Fruit fly (Drosophila melanogaster) whole organism, embryonic: ENCODE data around the gene BtbVII.

Source experiments
- ATbp ChIP-seq: fragments of 200-800 bp; sonication (Bioruptor generic); optimal IDR thresholded peaks from 2 replicates; lab custom pipeline; 2017; ENCODE audit warnings: missing biosample characterization, mild to moderate bottlenecking, missing genetic modification characterization, missing genetic modification reagents
- Bteb2 ChIP-seq: fragments of 200-800 bp; sonication (Bioruptor generic); optimal IDR thresholded peaks from 2 replicates; lab custom pipeline; 2016; ENCODE audit warnings: missing biosample characterization, missing genetic modification characterization
- CG11695 ChIP-seq: fragments of 200-800 bp; sonication (Bioruptor generic); IDR thresholded peaks from 3 replicates; pipeline ENCODE4 v1.3.6; 2022; ENCODE audit warnings: missing biosample characterization, missing genetic modification characterization
- CG12659 ChIP-seq: fragments of 200-800 bp; sonication (Bioruptor generic); optimal IDR thresholded peaks from 3 replicates; lab custom pipeline; 2017; ENCODE audit warnings: mild to moderate bottlenecking, missing biosample characterization, missing genetic modification reagents, missing genetic modification characterization
- CG12769 ChIP-seq: fragments of 200-800 bp; sonication (Bioruptor generic); optimal IDR thresholded peaks from 2 replicates; lab custom pipeline; 2019; ENCODE audit warnings: missing biosample characterization, mild to moderate bottlenecking, missing genetic modification characterization, moderate library complexity
- CG13287 ChIP-seq: fragments of 200-800 bp; sonication (Bioruptor generic); IDR thresholded peaks from 2 replicates; pipeline ENCODE4 v1.3.6; 2022; ENCODE audit warnings: missing biosample characterization, missing genetic modification characterization; ENCODE audit not compliant: partially characterized antibody
- CG14441 ChIP-seq: fragments of 200-800 bp; sonication (Bioruptor generic); IDR thresholded peaks from 2 replicates; pipeline ENCODE4 v1.3.6; 2022; ENCODE audit warnings: missing biosample characterization, missing genetic modification characterization
- CG17186 ChIP-seq: fragments of 200-800 bp; sonication (Bioruptor generic); optimal IDR thresholded peaks from 3 replicates; lab custom pipeline; 2017; ENCODE audit warnings: missing biosample characterization, missing genetic modification reagents, missing genetic modification characterization
- CG17802 ChIP-seq: fragments of 200-800 bp; sonication (Bioruptor generic); optimal IDR thresholded peaks from 2 replicates; lab custom pipeline; 2018; ENCODE audit warnings: missing biosample characterization, mild to moderate bottlenecking, missing genetic modification characterization, moderate library complexity
- CG18476 ChIP-seq: fragments of 200-800 bp; sonication (Bioruptor generic); optimal IDR thresholded peaks from 2 replicates; lab custom pipeline; 2016; ENCODE audit warnings: missing biosample characterization, mild to moderate bottlenecking, missing genetic modification characterization
- CG18599 ChIP-seq: fragments of 200-800 bp; sonication (Bioruptor generic); optimal IDR thresholded peaks from 3 replicates; lab custom pipeline; 2017; ENCODE audit warnings: missing biosample characterization, missing genetic modification characterization, mild to moderate bottlenecking, moderate library complexity, missing genetic modification reagents
- CG32532 ChIP-seq: fragments of 200-800 bp; sonication (Bioruptor generic); IDR thresholded peaks from 2 replicates; pipeline ENCODE4 v1.3.6; 2022; ENCODE audit warnings: missing biosample characterization, missing genetic modification characterization
- CG33557 ChIP-seq: fragments of 200-800 bp; sonication (Bioruptor generic); optimal IDR thresholded peaks from 2 replicates; lab custom pipeline; 2019; ENCODE audit warnings: missing biosample characterization, mild to moderate bottlenecking, missing genetic modification characterization, moderate library complexity
- CG4360 ChIP-seq: fragments of 200-800 bp; sonication (Bioruptor generic); IDR thresholded peaks from 2 replicates; pipeline ENCODE4 v1.3.6; 2022; ENCODE audit warnings: missing biosample characterization, missing genetic modification characterization
- CG6272 ChIP-seq: fragments of 200-800 bp; sonication (Bioruptor generic); IDR thresholded peaks from 2 replicates; pipeline ENCODE4 v1.3.6; 2022; ENCODE audit warnings: missing biosample characterization, missing genetic modification characterization
- CG6813 ChIP-seq: fragments of 200-800 bp; sonication (Bioruptor generic); optimal IDR thresholded peaks from 2 replicates; lab custom pipeline; 2017; ENCODE audit warnings: missing biosample characterization, missing genetic modification characterization, mild to moderate bottlenecking, moderate library complexity, missing genetic modification reagents
- CG7786 ChIP-seq: fragments of 200-800 bp; sonication (Bioruptor generic); optimal IDR thresholded peaks from 2 replicates; lab custom pipeline; 2016; ENCODE audit warnings: missing biosample characterization, missing genetic modification characterization
- CG8290 ChIP-seq, 3 experiments: fragments of 200-800 bp; sonication (Bioruptor generic); optimal IDR thresholded peaks; 2 replicates each; lab custom pipeline; 2016 to 2019; ENCODE audit warnings: missing biosample characterization in 3 of 3, missing genetic modification characterization in 3 of 3, mild to moderate bottlenecking in 2 of 3, moderate library complexity in 1 of 3
- CG8478 ChIP-seq: fragments of >200 bp; optimal IDR thresholded peaks from 2 replicates; lab custom pipeline; 2018
- CG9727 ChIP-seq: fragments of 200-800 bp; sonication (Bioruptor generic); optimal IDR thresholded peaks from 3 replicates; lab custom pipeline; 2017; ENCODE audit warnings: missing biosample characterization, mild to moderate bottlenecking, missing genetic modification characterization
- CTCF ChIP-seq: fragments of 200-800 bp; sonication (Bioruptor generic); optimal IDR thresholded peaks from 2 replicates; lab custom pipeline; 2017; ENCODE audit warnings: missing biosample characterization, mild to moderate bottlenecking, missing genetic modification characterization, moderate library complexity
- Dek ChIP-seq: fragments of 200-800 bp; sonication (Bioruptor generic); optimal IDR thresholded peaks from 3 replicates; lab custom pipeline; 2019; ENCODE audit warnings: missing biosample characterization, mild to moderate bottlenecking, missing genetic modification characterization, moderate library complexity
- GATAe ChIP-seq: fragments of 200-800 bp; sonication (Bioruptor generic); conservative IDR thresholded peaks from 2 replicates; pipeline ENCODE4 v1.3.6; 2022; ENCODE audit warnings: missing biosample characterization, missing genetic modification characterization
- HHEX ChIP-seq: fragments of 200-800 bp; sonication (Bioruptor generic); optimal IDR thresholded peaks from 3 replicates; lab custom pipeline; 2017; ENCODE audit warnings: missing biosample characterization, mild to moderate bottlenecking, missing genetic modification characterization, missing genetic modification reagents
- MBD-R2 ChIP-seq: fragments of 200-800 bp; sonication (Bioruptor generic); IDR thresholded peaks from 2 replicates; pipeline ENCODE4 v1.3.6; 2022; ENCODE audit warnings: missing biosample characterization, missing genetic modification characterization
- MTF-1 ChIP-seq: fragments of 200-800 bp; sonication (Bioruptor generic); optimal IDR thresholded peaks from 2 replicates; lab custom pipeline; 2018; ENCODE audit warnings: missing biosample characterization, mild to moderate bottlenecking, missing genetic modification characterization, borderline replicate concordance
- Meics ChIP-seq: fragments of 200-800 bp; sonication (Bioruptor generic); optimal IDR thresholded peaks from 2 replicates; lab custom pipeline; 2017; ENCODE audit warnings: missing biosample characterization, mild to moderate bottlenecking, missing genetic modification characterization
- Optix ChIP-seq: fragments of 200-800 bp; sonication (Bioruptor generic); IDR thresholded peaks from 3 replicates; pipeline ENCODE4 v1.3.6; 2022; ENCODE audit warnings: missing biosample characterization, missing genetic modification characterization
- Scr ChIP-seq: fragments of 200-800 bp; sonication (Bioruptor generic); IDR thresholded peaks from 2 replicates; pipeline ENCODE4 v1.3.6; 2022; ENCODE audit warnings: missing biosample characterization, missing genetic modification characterization; ENCODE audit not compliant: partially characterized antibody
- Sox102F ChIP-seq: fragments of 200-800 bp; sonication (Bioruptor generic); optimal IDR thresholded peaks from 2 replicates; lab custom pipeline; 2018; ENCODE audit warnings: missing biosample characterization, mild to moderate bottlenecking, missing genetic modification characterization, moderate library complexity
- Spps ChIP-seq: fragments of 200-800 bp; sonication (Bioruptor generic); optimal IDR thresholded peaks from 2 replicates; lab custom pipeline; 2018; ENCODE audit warnings: missing biosample characterization, mild to moderate bottlenecking, missing genetic modification characterization
- Vsx1 ChIP-seq: fragments of 200-800 bp; sonication (Bioruptor generic); optimal IDR thresholded peaks from 2 replicates; lab custom pipeline; 2017; ENCODE audit warnings: missing biosample characterization, mild to moderate bottlenecking, missing genetic modification characterization, missing genetic modification reagents
- ato ChIP-seq: fragments of 200-800 bp; sonication (Bioruptor generic); IDR thresholded peaks from 2 replicates; pipeline ENCODE4 v1.3.6; 2022; ENCODE audit warnings: missing biosample characterization, missing genetic modification characterization; ENCODE audit not compliant: partially characterized antibody
- esg ChIP-seq: fragments of 200-800 bp; sonication (Bioruptor generic); conservative IDR thresholded peaks from 2 replicates; pipeline ENCODE4 v1.3.6; 2022; ENCODE audit warnings: missing biosample characterization, missing genetic modification characterization
- eve ChIP-seq, 2 experiments: fragments of >200 bp; optimal IDR thresholded peaks; 2 replicates each; lab custom pipeline; 2017; ENCODE audit warnings: missing biosample characterization in 2 of 2, missing genetic modification characterization in 2 of 2
- eyg ChIP-seq: fragments of 200-800 bp; sonication (Bioruptor generic); optimal IDR thresholded peaks from 3 replicates; lab custom pipeline; 2016; ENCODE audit warnings: missing biosample characterization, missing genetic modification characterization
- fd102C ChIP-seq: fragments of 200-800 bp; sonication (Bioruptor generic); optimal IDR thresholded peaks from 2 replicates; lab custom pipeline; 2018; ENCODE audit warnings: missing biosample characterization, mild to moderate bottlenecking, missing genetic modification characterization, moderate library complexity
- grau ChIP-seq: fragments of 200-800 bp; optimal IDR thresholded peaks from 3 replicates; lab custom pipeline; 2019; ENCODE audit warnings: missing biosample characterization, mild to moderate bottlenecking, missing genetic modification characterization, moderate library complexity
- gro ChIP-seq: fragments of 200-800 bp; sonication (Bioruptor generic); optimal IDR thresholded peaks from 2 replicates; lab custom pipeline; 2016; ENCODE audit warnings: missing biosample characterization, missing genetic modification characterization
- h ChIP-seq: fragments of >200 bp; optimal IDR thresholded peaks from 2 replicates; lab custom pipeline; 2017
- her ChIP-seq: fragments of 200-800 bp; sonication (Bioruptor generic); optimal IDR thresholded peaks from 2 replicates; lab custom pipeline; 2016; ENCODE audit warnings: missing biosample characterization, missing genetic modification characterization
- lmd ChIP-seq: fragments of 200-800 bp; sonication (Bioruptor generic); IDR thresholded peaks from 2 replicates; pipeline ENCODE4 v1.3.6; 2022; ENCODE audit warnings: missing biosample characterization, missing genetic modification characterization
- nerfin-1 ChIP-seq: fragments of 200-800 bp; sonication (Bioruptor generic); optimal IDR thresholded peaks from 3 replicates; lab custom pipeline; 2019; ENCODE audit warnings: missing biosample characterization, mild to moderate bottlenecking, missing genetic modification characterization, moderate library complexity
- nom ChIP-seq: fragments of 200-800 bp; sonication (Bioruptor generic); optimal IDR thresholded peaks from 2 replicates; lab custom pipeline; 2017; ENCODE audit warnings: missing biosample characterization, missing genetic modification characterization, mild to moderate bottlenecking, moderate library complexity, missing genetic modification reagents
- peb ChIP-seq: fragments of 200-800 bp; sonication (Bioruptor generic); IDR thresholded peaks from 2 replicates; pipeline ENCODE4 v1.3.6; 2022; ENCODE audit warnings: missing biosample characterization, missing genetic modification characterization
- pros ChIP-seq: fragments of 200-800 bp; sonication (Bioruptor generic); optimal IDR thresholded peaks from 3 replicates; lab custom pipeline; 2019; ENCODE audit warnings: missing biosample characterization, mild to moderate bottlenecking, missing genetic modification characterization, moderate library complexity
- pum ChIP-seq: fragments of 200-800 bp; sonication (Bioruptor generic); optimal IDR thresholded peaks from 2 replicates; lab custom pipeline; 2016; ENCODE audit warnings: missing biosample characterization, missing genetic modification characterization
- salm ChIP-seq: fragments of 200-800 bp; sonication (Bioruptor generic); optimal IDR thresholded peaks from 2 replicates; lab custom pipeline; 2018; ENCODE audit warnings: missing biosample characterization, mild to moderate bottlenecking, missing genetic modification characterization
- tna ChIP-seq: fragments of 200-800 bp; sonication (Bioruptor generic); IDR thresholded peaks from 2 replicates; pipeline ENCODE4 v1.3.6; 2022; ENCODE audit warnings: missing biosample characterization, missing genetic modification characterization; ENCODE audit not compliant: partially characterized antibody
- trh ChIP-seq: fragments of 200-800 bp; sonication (Bioruptor generic); optimal IDR thresholded peaks from 2 replicates; lab custom pipeline; 2016; ENCODE audit warnings: missing biosample characterization, missing genetic modification characterization
- zf30C ChIP-seq: fragments of 200-800 bp; sonication (Bioruptor generic); optimal IDR thresholded peaks from 3 replicates; lab custom pipeline; 2018; ENCODE audit warnings: missing biosample characterization, mild to moderate bottlenecking, missing genetic modification characterization

Gene BtbVII

DNA sequence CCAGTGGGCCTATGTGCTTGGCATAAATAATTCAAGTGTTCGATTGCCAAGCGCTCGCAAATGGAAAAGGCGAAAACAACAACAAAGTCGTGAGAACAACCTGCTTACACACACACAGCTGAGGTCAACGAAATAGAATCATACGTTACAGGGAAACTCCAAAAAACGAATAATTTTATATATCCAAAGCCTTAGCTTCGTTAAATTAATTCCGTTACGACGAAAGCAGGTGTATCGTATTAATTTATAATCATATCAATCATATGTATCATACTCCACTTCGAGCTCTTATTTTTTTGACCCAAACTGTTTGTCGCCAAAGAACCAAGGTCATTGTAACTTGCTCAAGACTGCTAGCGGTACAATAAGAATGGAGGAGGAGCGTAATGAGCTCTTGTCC lies 31.0 kb downstream of the BtbVII start (continued):
- TF ChIP-seq pum (GFP tag; lab: Kevin White, UChicago) = peak; percentile 77
- TF ChIP-seq Bteb2 (GFP tag; lab: Kevin White, UChicago) = peak; percentile 81
- peak; percentile 78 for TF ChIP-seq Optix (GFP tag; lab: Robert Waterston, UW)
- TF ChIP-seq CG6813 (GFP tag; lab: Kevin White, UChicago) = peak; percentile 79
- peak; percentile 81 for TF ChIP-seq CG12659 (GFP tag; lab: Kevin White, UChicago)
- TF ChIP-seq eve (GFP tag; optimal IDR thresholded peaks at IDR 0.05; lab: Kevin White, UChicago) = no peak
- TF ChIP-seq Vsx1 (GFP tag; lab: Kevin White, UChicago) = no peak
- TF ChIP-seq trh (GFP tag; lab: Kevin White, UChicago) = peak; percentile 38
- TF ChIP-seq ato (GFP tag; lab: Robert Waterston, UW) = no peak
- TF ChIP-seq CG17186 (GFP tag; lab: Kevin White, UChicago) = peak; percentile 18
- TF ChIP-seq CG4360 (GFP tag; lab: Robert Waterston, UW) = peak; percentile 74
- TF ChIP-seq Dek (tag; lab: Kevin White, UChicago) = peak; percentile 80
- peak; percentile 78 for TF ChIP-seq eyg
- peak; percentile 25 for TF ChIP-seq fd102C (GFP tag; lab: Kevin White, UChicago)
- TF ChIP-seq nerfin-1 (tag; lab: Kevin White, UChicago) = peak; percentile 52
- TF ChIP-seq her = peak; percentile 76
- TF ChIP-seq CG8290 (GFP tag; optimal IDR thresholded peaks at IDR 0.05; lab: Kevin White, UChicago) = peak; percentile 79
- no peak for TF ChIP-seq CG8290 (tag; optimal IDR thresholded peaks at IDR 0.05; lab: Kevin White, UChicago)
- TF ChIP-seq CG32532 = peak; percentile 89
- TF ChIP-seq CG17802 = peak; percentile 68
- no peak for TF ChIP-seq CG13287 (GFP tag; lab: Robert Waterston, UW)
- peak; percentile 94 for TF ChIP-seq gro (GFP tag; lab: Kevin White, UChicago)
- no peak for TF ChIP-seq CG8478 (lab: Kevin White, UChicago)
- TF ChIP-seq pros (GFP tag; lab: Kevin White, UChicago) = no peak
- peak; percentile 89 for TF ChIP-seq HHEX (GFP tag; lab: Kevin White, UChicago)
- TF ChIP-seq GATAe (GFP tag; lab: Robert Waterston, UW) = peak; percentile 75; the same call in 1 of the 2 replicates
- peak; percentile 87 for TF ChIP-seq grau
- TF ChIP-seq MBD-R2 (GFP tag; lab: Robert Waterston, UW) = peak; percentile 76
- TF ChIP-seq Meics (GFP tag; lab: Kevin White, UChicago) = peak; percentile 93
- peak; percentile 75 for TF ChIP-seq CG6272 (GFP tag; lab: Robert Waterston, UW)
- peak; percentile 90 for TF ChIP-seq CG12769 (tag; lab: Kevin White, UChicago)
- no peak for TF ChIP-seq CTCF
- no peak for TF ChIP-seq zf30C (GFP tag; lab: Kevin White, UChicago)
- no peak for TF ChIP-seq tna (GFP tag; lab: Robert Waterston, UW)
- TF ChIP-seq esg (GFP tag; lab: Robert Waterston, UW) = peak; percentile 71
- TF ChIP-seq Scr (GFP tag; lab: Robert Waterston, UW) = no peak
- peak; percentile 80 for TF ChIP-seq ATbp (GFP tag; lab: Kevin White, UChicago)
- peak; percentile 86 for TF ChIP-seq Spps (tag; lab: Kevin White, UChicago)
- no peak for TF ChIP-seq h
- peak; percentile 91 for TF ChIP-seq CG18599
- TF ChIP-seq CG9727 (GFP tag; lab: Kevin White, UChicago) = peak; percentile 80
- TF ChIP-seq CG7786 (GFP tag; lab: Kevin White, UChicago) = peak; percentile 60
- TF ChIP-seq CG33557 = peak; percentile 62
- TF ChIP-seq lmd (GFP tag; lab: Robert Waterston, UW) = peak; percentile 90
- TF ChIP-seq Sox102F (GFP tag; lab: Kevin White, UChicago) = peak; percentile 86
- TF ChIP-seq peb (GFP tag; lab: Robert Waterston, UW) = peak; percentile 70
- no peak for TF ChIP-seq salm (tag; lab: Kevin White, UChicago)
- TF ChIP-seq MTF-1 (GFP tag; lab: Kevin White, UChicago) = peak; percentile 75
- TF ChIP-seq CG14441 (GFP tag; lab: Robert Waterston, UW) = peak; percentile 93
- peak; percentile 86 for TF ChIP-seq nom (GFP tag; lab: Kevin White, UChicago)
- peak; percentile 94 for TF ChIP-seq CG11695
- TF ChIP-seq CG18476 (GFP tag; lab: Kevin White, UChicago) = peak; percentile 82
